Fruit fly (Drosophila melanogaster): ENCODE measurements around the gene Gorab.

DNA sequence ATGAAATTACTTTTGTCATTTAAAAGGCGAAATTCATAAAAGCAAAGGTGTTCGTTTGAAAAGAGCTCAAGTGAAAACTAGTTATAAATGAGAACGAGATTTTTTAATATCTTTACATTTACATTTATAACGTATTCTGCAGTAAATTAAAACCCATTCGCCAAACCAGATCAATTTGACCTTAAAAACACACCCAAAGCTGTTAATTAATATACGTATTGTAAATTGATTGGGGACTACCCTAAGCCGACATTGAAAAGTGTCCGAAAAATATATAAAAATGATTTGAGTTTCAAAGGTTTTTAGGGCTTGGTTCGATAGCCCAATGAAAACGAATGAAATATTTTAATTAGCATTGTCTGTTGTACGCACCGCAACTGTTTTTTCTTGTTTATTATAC, 29.6 kb downstream of the Gorab start:
- TF ChIP-seq OdsH (GFP tag; optimal IDR thresholded peaks at IDR 0.05) (no peak), Dif (GFP tag; optimal IDR thresholded peaks at IDR 0.05; ENCODE audit: partially characterized antibody) (no peak), h (GFP tag; optimal IDR thresholded peaks at IDR 0.05) (no peak), jim (GFP tag; optimal IDR thresholded peaks at IDR 0.05) (no peak), dl (GFP tag; optimal IDR thresholded peaks at IDR 0.05; ENCODE audit: insufficient read depth in 1 of 2, partially characterized antibody in 2 of 2) (no peak), dsf (GFP tag; optimal IDR thresholded peaks at IDR 0.05; ENCODE audit: borderline replicate concordance) (no peak), brk (GFP tag; optimal IDR thresholded peaks at IDR 0.05) (no peak)

Data from whole organism, wandering third instar larva.